Fruit fly (Drosophila melanogaster): ENCODE data around the gene Coq6.
A peak's percentile ranks its signal among the peaks of the same experiment; 100 is the strongest.

The Coq6 gene

DNA sequence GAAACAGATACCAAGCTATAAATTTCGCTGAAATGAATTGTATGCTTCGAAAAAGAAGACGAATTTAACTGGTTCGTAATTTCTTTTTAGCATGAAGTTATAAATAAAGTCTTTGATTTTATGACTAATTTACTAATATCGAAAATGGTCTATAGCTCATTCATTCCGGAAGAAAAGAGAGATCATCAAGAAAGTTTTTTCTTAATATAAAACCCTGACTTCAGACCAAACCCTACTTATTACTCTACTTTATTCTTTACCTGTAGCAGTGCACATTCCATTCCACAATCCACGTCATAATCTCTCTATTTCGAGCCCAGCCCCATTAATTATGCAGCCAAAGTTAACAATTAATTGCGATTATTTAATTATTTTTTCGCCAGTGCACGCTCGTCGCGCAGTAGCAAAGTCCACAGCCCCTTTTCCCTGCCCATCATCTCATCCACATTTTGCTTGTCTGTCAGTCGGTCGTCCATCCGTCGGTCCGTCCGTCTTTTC, 38.1 kb downstream of the Coq6 start (continued):
- TF ChIP-seq Ets96B (tag; optimal IDR thresholded peaks at IDR 0.05) (peak; percentile 31), CG10631 (GFP tag; optimal IDR thresholded peaks at IDR 0.05) (peak; percentile 54), CG15336 (GFP tag; IDR thresholded peaks at IDR 0.05) (peak; percentile 31; the same call in 1 of the 2 replicates), CG6163 (GFP tag; IDR thresholded peaks at IDR 0.05) (no peak), Sox102F (GFP tag; optimal IDR thresholded peaks at IDR 0.05) (no peak), fkh (GFP tag; optimal IDR thresholded peaks at IDR 0.05) (no peak), spab (GFP tag; optimal IDR thresholded peaks at IDR 0.05) (peak; percentile 55), CG11294 (GFP tag; IDR thresholded peaks at IDR 0.05) (no peak), Hr39 (GFP tag; optimal IDR thresholded peaks at IDR 0.05) (peak; percentile 23), CG11902 (GFP tag; optimal IDR thresholded peaks at IDR 0.05) (peak; percentile 1), esn (GFP tag; optimal IDR thresholded peaks at IDR 0.05) (peak; percentile 36), fd59A (GFP tag; optimal IDR thresholded peaks at IDR 0.05) (peak; percentile 49), eg (GFP tag; IDR thresholded peaks at IDR 0.05) (no peak), CG7368 (GFP tag; optimal IDR thresholded peaks at IDR 0.05) (no peak), CG6808 (GFP tag; optimal IDR thresholded peaks at IDR 0.05) (peak; percentile 64), Gug (GFP tag; IDR thresholded peaks at IDR 0.05) (no peak), Hr4 (GFP tag; optimal IDR thresholded peaks at IDR 0.05) (peak; percentile 48), Eip93F (GFP tag; optimal IDR thresholded peaks at IDR 0.05) (no peak), Smox (GFP tag; optimal IDR thresholded peaks at IDR 0.05) (no peak)

DNA sequence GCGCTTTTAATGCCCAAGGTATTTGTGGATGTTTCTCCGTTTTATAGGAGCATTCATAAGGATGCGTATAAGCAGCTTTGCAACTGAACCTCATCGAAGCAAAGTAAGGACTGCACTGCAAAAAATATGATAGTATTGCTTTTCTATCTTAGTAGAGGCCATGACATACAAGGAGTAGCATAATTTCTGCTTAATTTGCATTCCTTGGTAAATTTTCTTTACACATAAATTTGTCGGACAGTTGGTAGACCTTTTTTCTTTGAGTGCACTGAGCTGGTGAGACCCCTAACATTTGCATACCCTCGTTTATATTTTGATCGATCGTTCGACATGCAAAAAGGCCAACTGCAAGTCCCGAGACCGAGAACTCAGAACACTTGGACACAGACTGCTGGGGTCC, 39.1 kb downstream of the Coq6 start:
- peak; percentile 21 for TF ChIP-seq CG6808 (GFP tag; optimal IDR thresholded peaks at IDR 0.05)
- TF ChIP-seq CG31627 (GFP tag; optimal IDR thresholded peaks at IDR 0.05), result peak; percentile 81
- TF ChIP-seq eg (GFP tag; IDR thresholded peaks at IDR 0.05), result 0 out of 3 replicates have a peak, but pooled peaks have one; percentile 26
- peak; percentile 36 for TF ChIP-seq Sox15 (GFP tag; optimal IDR thresholded peaks at IDR 0.05)
- TF ChIP-seq svp (GFP tag), result peak; percentile 93
- peak; percentile 64 for TF ChIP-seq Sox14 (GFP tag; optimal IDR thresholded peaks at IDR 0.05)
- TF ChIP-seq Hr4 (GFP tag; optimal IDR thresholded peaks at IDR 0.05), result peak; percentile 25
- TF ChIP-seq Eip93F (GFP tag; optimal IDR thresholded peaks at IDR 0.05), result peak; percentile 75
- TF ChIP-seq CG15336 (GFP tag; IDR thresholded peaks at IDR 0.05), result no peak
- peak; percentile 42 for TF ChIP-seq CG11762 (GFP tag; optimal IDR thresholded peaks at IDR 0.05; ENCODE audit: insufficient read depth)
- no peak for TF ChIP-seq fkh (GFP tag; optimal IDR thresholded peaks at IDR 0.05)
- TF ChIP-seq CG11902 (GFP tag; optimal IDR thresholded peaks at IDR 0.05), result peak; percentile 41
- peak; percentile 47 for TF ChIP-seq CG34406 (GFP tag; optimal IDR thresholded peaks at IDR 0.05)
- TF ChIP-seq Met (GFP tag; optimal IDR thresholded peaks at IDR 0.05), result peak; percentile 85
- no peak for TF ChIP-seq CG6276 (GFP tag; optimal IDR thresholded peaks at IDR 0.05)
- TF ChIP-seq OdsH (GFP tag; optimal IDR thresholded peaks at IDR 0.05), result peak; percentile 61
- peak; percentile 48 for TF ChIP-seq net (GFP tag; optimal IDR thresholded peaks at IDR 0.05)
- peak; percentile 47 for TF ChIP-seq CG6854 (GFP tag; optimal IDR thresholded peaks at IDR 0.05)
- peak; percentile 51 for TF ChIP-seq dsx (GFP tag; optimal IDR thresholded peaks at IDR 0.05; ENCODE audit: poor library complexity, severe bottlenecking)
- peak; percentile 54 for TF ChIP-seq CG1621 (tag; optimal IDR thresholded peaks at IDR 0.05)
- no peak for TF ChIP-seq CG16779 (tag; optimal IDR thresholded peaks at IDR 0.05)
- TF ChIP-seq Hr39 (GFP tag; optimal IDR thresholded peaks at IDR 0.05), result peak; percentile 86
- peak; percentile 44 for TF ChIP-seq spab (GFP tag; optimal IDR thresholded peaks at IDR 0.05)
- TF ChIP-seq Hr38 (GFP tag; optimal IDR thresholded peaks at IDR 0.05), result no peak
- TF ChIP-seq CG3032 (tag; optimal IDR thresholded peaks at IDR 0.05), result peak; percentile 45
- peak; percentile 87 for TF ChIP-seq Eip78C (GFP tag)
- peak; percentile 70 for TF ChIP-seq CG3919 (GFP tag; optimal IDR thresholded peaks at IDR 0.05)
- TF ChIP-seq Sox102F (GFP tag; optimal IDR thresholded peaks at IDR 0.05), result peak; percentile 84
- no peak for TF ChIP-seq Gug (GFP tag; IDR thresholded peaks at IDR 0.05)
- TF ChIP-seq fd59A (GFP tag; optimal IDR thresholded peaks at IDR 0.05), result peak; percentile 48
- no peak for TF ChIP-seq fd85E (GFP tag; optimal IDR thresholded peaks at IDR 0.05)
- peak; percentile 82 for TF ChIP-seq Smox (GFP tag; optimal IDR thresholded peaks at IDR 0.05)
- TF ChIP-seq cyc (GFP tag; optimal IDR thresholded peaks at IDR 0.05), result peak; percentile 84
- peak; percentile 70 for TF ChIP-seq Eip75B (GFP tag; optimal IDR thresholded peaks at IDR 0.05)
- TF ChIP-seq CG7368 (GFP tag; optimal IDR thresholded peaks at IDR 0.05), result peak; percentile 33
- peak; percentile 57 for TF ChIP-seq CG10669 (GFP tag; optimal IDR thresholded peaks at IDR 0.05)
- no peak for TF ChIP-seq CG11294 (GFP tag; IDR thresholded peaks at IDR 0.05)
- peak; percentile 66 for TF ChIP-seq CG6792 (GFP tag; optimal IDR thresholded peaks at IDR 0.05)
- no peak for TF ChIP-seq CG4318 (GFP tag; optimal IDR thresholded peaks at IDR 0.05)
- no peak for TF ChIP-seq Lpt (GFP tag; optimal IDR thresholded peaks at IDR 0.05)
- TF ChIP-seq CG6163 (GFP tag; IDR thresholded peaks at IDR 0.05), result peak; percentile 76; the same call in 2 of the 3 replicates
- TF ChIP-seq salr (GFP tag; optimal IDR thresholded peaks at IDR 0.05), result peak; percentile 4 to 9
- TF ChIP-seq CG8119 (GFP tag; IDR thresholded peaks at IDR 0.05), result no peak
- TF ChIP-seq CG8319 (GFP tag; optimal IDR thresholded peaks at IDR 0.05), result peak; percentile 34
